Fruit fly (Drosophila melanogaster): ENCODE data around the gene CG7523.
A peak's percentile ranks its signal among the peaks of the same experiment; 100 is the strongest.

Gene CG7523

dm6 chr3R:17718051-17718693 lies 47.5 kb upstream of the CG7523 start, which contains the start of gene osa (continued):
- TF ChIP-seq nerfin-1 (tag; optimal IDR thresholded peaks at IDR 0.05) (no peak), Hmr (GFP tag; optimal IDR thresholded peaks at IDR 0.05) (peak; percentile 16), Ravus (GFP tag; IDR thresholded peaks at IDR 0.05) (no peak), MBD-R2 (GFP tag; IDR thresholded peaks at IDR 0.05) (no peak), CG2120 (GFP tag; optimal IDR thresholded peaks at IDR 0.05) (no peak), CG7271 (tag; optimal IDR thresholded peaks at IDR 0.05) (no peak), pan (optimal IDR thresholded peaks at IDR 0.05) (no peak), pan (GFP tag; optimal IDR thresholded peaks at IDR 0.05 in 1 of 2, IDR thresholded peaks at IDR 0.05 in 1 of 2) (no peak), lov (optimal IDR thresholded peaks at IDR 0.05) (no peak), lov (GFP tag; IDR thresholded peaks at IDR 0.05) (no peak), CG14710 (tag; optimal IDR thresholded peaks at IDR 0.05) (peak; percentile 57), CG3838 (GFP tag; optimal IDR thresholded peaks at IDR 0.05) (no peak), CG15514 (GFP tag; optimal IDR thresholded peaks at IDR 0.05) (no peak), CG13287 (GFP tag; IDR thresholded peaks at IDR 0.05; ENCODE audit: partially characterized antibody) (no peak), CG5245 (GFP tag; optimal IDR thresholded peaks at IDR 0.05) (no peak), Taf1 (GFP tag; IDR thresholded peaks at IDR 0.05) (no peak), CG14965 (GFP tag; optimal IDR thresholded peaks at IDR 0.05; ENCODE audit: borderline replicate concordance) (no peak), onecut (GFP tag; IDR thresholded peaks at IDR 0.05) (peak; percentile 33), CG9876 (GFP tag; optimal IDR thresholded peaks at IDR 0.05) (no peak), gcm (GFP tag; optimal IDR thresholded peaks at IDR 0.05) (no peak), CG6854 (GFP tag; optimal IDR thresholded peaks at IDR 0.05) (no peak), CG10431 (GFP tag; optimal IDR thresholded peaks at IDR 0.05) (no peak), Meics (GFP tag; optimal IDR thresholded peaks at IDR 0.05) (peak; percentile 10), CG11504 (tag; optimal IDR thresholded peaks at IDR 0.05) (peak; percentile 13), CG7786 (GFP tag; optimal IDR thresholded peaks at IDR 0.05) (no peak), CG31224 (GFP tag; IDR thresholded peaks at IDR 0.05) (no peak), sob (GFP tag; IDR thresholded peaks at IDR 0.05) (no peak), Doc2 (GFP tag; IDR thresholded peaks at IDR 0.05) (no peak), rib (GFP tag; IDR thresholded peaks at IDR 0.05) (no peak), tx (GFP tag; optimal IDR thresholded peaks at IDR 0.05) (no peak), CG15073 (GFP tag; optimal IDR thresholded peaks at IDR 0.05) (no peak), B-H2 (GFP tag; optimal IDR thresholded peaks at IDR 0.05) (no peak), nom (GFP tag; optimal IDR thresholded peaks at IDR 0.05) (peak; percentile 43), Trl (optimal IDR thresholded peaks at IDR 0.05) (no peak), Trl (GFP tag; optimal IDR thresholded peaks at IDR 0.05) (no peak), Mrtf (GFP tag; IDR thresholded peaks at IDR 0.05) (no peak), br (optimal IDR thresholded peaks at IDR 0.05) (no peak), crc (GFP tag; optimal IDR thresholded peaks at IDR 0.05) (no peak), CG2712 (tag; optimal IDR thresholded peaks at IDR 0.05) (peak; percentile 25), Lim3 (GFP tag; IDR thresholded peaks at IDR 0.05) (no peak), CG7839 (tag; optimal IDR thresholded peaks at IDR 0.05) (no peak), CoRest (tag; optimal IDR thresholded peaks at IDR 0.05) (peak; percentile 50), fd64A (GFP tag; optimal IDR thresholded peaks at IDR 0.05) (no peak), bigmax (GFP tag; optimal IDR thresholded peaks at IDR 0.05) (no peak), CG17328 (GFP tag; IDR thresholded peaks at IDR 0.05) (no peak), CG6791 (GFP tag; IDR thresholded peaks at IDR 0.05; ENCODE audit: partially characterized antibody) (no peak), CG6272 (GFP tag; IDR thresholded peaks at IDR 0.05) (peak; percentile 70; the same call in 1 of the 2 replicates), Optix (GFP tag; IDR thresholded peaks at IDR 0.05) (no peak), ham (GFP tag; IDR thresholded peaks at IDR 0.05) (no peak), CG4282 (GFP tag; optimal IDR thresholded peaks at IDR 0.05) (no peak), Asciz (GFP tag; optimal IDR thresholded peaks at IDR 0.05) (no peak), CG10209 (GFP tag; optimal IDR thresholded peaks at IDR 0.05) (no peak)
